Fruit fly (Drosophila melanogaster) whole organism, adult: Measurements from ENCODE around the gene Vajk2.

ENCODE experiments used
- CG11617 ChIP-seq: fragments of 200-800 bp; sonication (Bioruptor generic); optimal IDR thresholded peaks from 2 replicates; lab custom pipeline; 2017; ENCODE audit warnings: mild to moderate bottlenecking, missing biosample characterization, missing genetic modification reagents, missing genetic modification characterization
- CG12768 ChIP-seq: fragments of 200-800 bp; sonication (Bioruptor generic); optimal IDR thresholded peaks from 2 replicates; lab custom pipeline; 2017; ENCODE audit warnings: missing biosample characterization, missing genetic modification characterization, mild to moderate bottlenecking, moderate library complexity, missing genetic modification reagents
- CG14711 ChIP-seq: fragments of 200-800 bp; sonication (Bioruptor generic); optimal IDR thresholded peaks from 2 replicates; lab custom pipeline; 2018; ENCODE audit warnings: missing biosample characterization, mild to moderate bottlenecking, missing genetic modification characterization, moderate library complexity
- CG1620 ChIP-seq: fragments of 200-800 bp; sonication (Bioruptor generic); optimal IDR thresholded peaks from 2 replicates; lab custom pipeline; 2016; ENCODE audit warnings: missing biosample characterization, missing genetic modification characterization
- CG33017 ChIP-seq: fragments of 200-800 bp; sonication (Bioruptor generic); optimal IDR thresholded peaks from 2 replicates; lab custom pipeline; 2018; ENCODE audit warnings: missing biosample characterization, mild to moderate bottlenecking, missing genetic modification characterization, moderate library complexity
- CG5204 ChIP-seq: fragments of 200-800 bp; sonication (Bioruptor generic); optimal IDR thresholded peaks from 2 replicates; lab custom pipeline; 2016; ENCODE audit warnings: missing biosample characterization, missing genetic modification characterization
- CG7045 ChIP-seq: fragments of 200-800 bp; sonication (Bioruptor generic); optimal IDR thresholded peaks from 2 replicates; lab custom pipeline; 2017; ENCODE audit warnings: missing biosample characterization, mild to moderate bottlenecking, missing genetic modification characterization
- CG7101 ChIP-seq: fragments of 200-800 bp; sonication (Bioruptor generic); optimal IDR thresholded peaks from 2 replicates; lab custom pipeline; 2018; ENCODE audit warnings: missing biosample characterization, mild to moderate bottlenecking, missing genetic modification characterization, moderate library complexity
- Clk ChIP-seq: fragments of 200-800 bp; sonication (Bioruptor generic); optimal IDR thresholded peaks from 2 replicates; lab custom pipeline; 2017; ENCODE audit warnings: missing biosample characterization, missing genetic modification characterization
- Crg-1 ChIP-seq: fragments of 200-800 bp; sonication (Bioruptor generic); optimal IDR thresholded peaks from 2 replicates; lab custom pipeline; 2016; ENCODE audit warnings: missing biosample characterization, missing genetic modification characterization
- Hr96 ChIP-seq: fragments of 200-800 bp; sonication (Bioruptor generic); optimal IDR thresholded peaks from 2 replicates; lab custom pipeline; 2016; ENCODE audit warnings: missing biosample characterization, missing genetic modification characterization
- Mnt ChIP-seq: fragments of 200-800 bp; sonication (Bioruptor generic); optimal IDR thresholded peaks from 2 replicates; lab custom pipeline; 2016; ENCODE audit warnings: missing biosample characterization, mild to moderate bottlenecking, missing genetic modification characterization
- bab1 ChIP-seq: fragments of 200-800 bp; sonication (Bioruptor generic); optimal IDR thresholded peaks from 3 replicates; lab custom pipeline; 2019; ENCODE audit warnings: missing biosample characterization, mild to moderate bottlenecking, missing genetic modification characterization, moderate library complexity
- cic ChIP-seq: fragments of 200-800 bp; sonication (Bioruptor generic); optimal IDR thresholded peaks from 2 replicates; lab custom pipeline; 2017; ENCODE audit warnings: missing biosample characterization, mild to moderate bottlenecking, missing genetic modification characterization, moderate library complexity
- cnc ChIP-seq, 2 experiments: fragments of >200 bp; optimal IDR thresholded peaks; 2 replicates each; lab custom pipeline; 2017
- kay ChIP-seq: fragments of 200-800 bp; sonication (Bioruptor generic); peaks from one replicate; lab custom pipeline; 2016; ENCODE audit warnings: missing biosample characterization, missing genetic modification characterization, borderline replicate concordance
- ovo ChIP-seq: fragments of 200-800 bp; sonication (Bioruptor generic); optimal IDR thresholded peaks from 2 replicates; lab custom pipeline; 2016; ENCODE audit warnings: missing biosample characterization, missing genetic modification characterization
- pad ChIP-seq: fragments of 200-800 bp; sonication (Bioruptor generic); optimal IDR thresholded peaks from 3 replicates; lab custom pipeline; 2017; ENCODE audit warnings: missing biosample characterization, missing genetic modification characterization, mild to moderate bottlenecking, moderate library complexity, missing genetic modification reagents
- tj ChIP-seq: fragments of 200-800 bp; sonication (Bioruptor generic); optimal IDR thresholded peaks from 3 replicates; lab custom pipeline; 2017; ENCODE audit warnings: missing biosample characterization, mild to moderate bottlenecking, missing genetic modification characterization, moderate library complexity
- toe ChIP-seq: fragments of 200-800 bp; sonication (Bioruptor generic); optimal IDR thresholded peaks from 2 replicates; lab custom pipeline; 2016; ENCODE audit warnings: missing biosample characterization, missing genetic modification characterization

The Vajk2 gene

dm6 chr2L:13911783-13912182 lies 22.7 kb downstream of the Vajk2 start, which contains the start of gene Acyp:
Gene Acyp (plus strand): TSS chr2L:13912083.
- TF ChIP-seq bab1 (no peak), tj (GFP tag; lab: Kevin White, UChicago) (no peak), kay (no peak), Mnt (no peak), Hr96 (GFP tag; lab: Kevin White, UChicago) (no peak), CG14711 (tag; lab: Kevin White, UChicago) (no peak), CG33017 (tag; lab: Kevin White, UChicago) (no peak), CG12768 (GFP tag; lab: Kevin White, UChicago) (no peak), CG11617 (no peak), pad (GFP tag; lab: Kevin White, UChicago) (no peak), cnc (optimal IDR thresholded peaks at IDR 0.05; lab: Kevin White, UChicago) (no peak), CG1620 (GFP tag; lab: Kevin White, UChicago) (no peak), cic (no peak), toe (GFP tag; lab: Kevin White, UChicago) (no peak)

DNA sequence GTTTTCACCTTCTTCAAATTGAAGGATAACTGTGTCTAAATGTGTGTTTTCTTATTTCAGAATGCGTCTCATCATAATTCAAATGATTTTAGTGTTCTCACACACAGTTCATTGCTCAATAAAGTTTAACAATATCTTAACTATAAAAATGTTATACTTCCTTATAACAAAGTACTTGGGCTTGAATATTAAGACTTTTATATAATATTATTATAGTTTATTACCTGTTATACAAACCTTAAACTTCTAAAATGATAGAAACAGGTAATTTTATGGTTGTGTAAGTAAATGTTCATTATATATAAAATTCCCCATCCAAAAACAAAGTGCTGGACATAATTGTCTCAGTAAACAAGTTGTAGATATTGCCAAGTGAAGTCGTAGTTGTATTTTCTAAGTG lies 25.5 kb downstream of the Vajk2 start, which contains the start of gene Ance-2:
TSS of gene Ance-2 (plus strand) at position 301 of the 400 bp plus-strand sequence.
- TF ChIP-seq pad (GFP tag; lab: Kevin White, UChicago) (no peak), cic (no peak), CG11617 (no peak), ovo (GFP tag; lab: Kevin White, UChicago) (no peak), cnc (optimal IDR thresholded peaks at IDR 0.05; lab: Kevin White, UChicago) (no peak), toe (GFP tag; lab: Kevin White, UChicago) (no peak), Hr96 (GFP tag; lab: Kevin White, UChicago) (no peak), Crg-1 (GFP tag; lab: Kevin White, UChicago) (no peak), bab1 (no peak)

DNA sequence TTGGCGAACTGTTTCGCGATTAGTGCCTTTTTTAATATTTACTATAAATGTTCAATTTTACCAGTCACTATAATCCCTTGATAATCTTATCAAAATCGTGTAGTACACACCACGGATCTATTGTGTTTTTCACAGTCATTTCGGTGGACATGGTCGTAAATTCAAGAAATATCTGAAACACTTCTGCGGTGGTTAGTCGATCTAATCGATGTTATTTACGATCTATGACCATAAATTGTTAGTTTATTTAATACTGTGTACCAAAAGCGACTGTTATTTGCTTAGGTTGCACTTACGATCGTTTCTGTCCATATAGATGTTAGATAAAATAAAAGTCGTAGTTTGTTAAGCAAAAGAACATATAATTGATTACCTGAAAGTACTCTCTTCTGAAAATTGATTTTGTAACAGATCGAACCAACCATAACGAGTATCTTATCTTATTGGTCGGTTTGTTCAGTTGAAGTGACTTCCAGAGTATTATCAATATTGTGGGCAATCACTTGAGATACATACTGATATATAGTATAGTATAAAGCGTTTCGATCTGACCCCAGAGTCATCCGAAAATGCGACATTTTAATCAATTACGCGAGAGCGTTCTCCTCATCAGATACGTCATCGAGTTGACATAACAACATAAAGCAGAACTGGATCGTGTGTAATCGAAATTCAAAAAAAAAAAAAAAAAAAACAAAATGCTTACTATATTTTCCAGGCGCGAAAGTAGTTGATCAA lies 28.5 kb downstream of the Vajk2 start:
- TF ChIP-seq CG12768 (GFP tag; lab: Kevin White, UChicago) (peak; percentile 4), cic (peak; percentile 65), bab1 (no peak)

DNA sequence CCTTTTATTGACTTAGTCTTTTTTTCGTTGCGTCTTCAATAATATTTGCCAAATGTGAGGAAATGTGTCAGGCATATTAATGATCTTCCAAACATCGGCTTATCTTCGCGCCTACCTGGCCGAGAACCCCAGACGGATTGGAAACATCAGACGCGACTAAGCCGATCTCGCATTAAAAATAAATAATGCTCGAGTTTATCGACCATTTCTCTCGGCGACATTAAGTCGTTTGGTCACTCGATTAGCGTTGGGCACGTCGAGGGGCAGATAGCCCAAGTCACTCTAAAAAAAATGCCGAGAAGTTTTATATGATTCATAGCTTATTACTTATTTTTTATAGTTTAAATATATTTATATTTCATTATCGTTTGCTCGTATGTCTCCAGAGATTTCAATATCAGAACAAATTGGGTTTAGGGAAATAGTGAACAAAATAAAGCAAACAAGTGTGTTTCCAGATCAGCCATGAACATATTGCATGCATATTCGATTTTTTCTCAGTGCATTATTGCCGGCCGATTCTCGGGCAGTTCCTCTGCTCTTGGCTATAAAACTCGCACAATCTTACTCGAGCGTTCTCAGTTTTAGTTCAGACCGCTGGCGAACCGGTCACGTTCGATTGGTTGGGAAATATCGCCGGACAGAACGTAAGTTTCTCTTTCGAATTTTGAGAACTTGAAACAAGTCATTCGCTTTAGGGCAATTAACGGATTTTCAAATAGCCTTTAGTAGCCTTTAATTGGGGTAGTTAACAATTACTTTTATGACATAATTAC lies 29.2 kb downstream of the Vajk2 start, which contains the start of gene Ance:
TSS of gene Ance (plus strand) at position 574 of the 776 bp plus-strand sequence.
- TF ChIP-seq CG12768 (GFP tag; lab: Kevin White, UChicago) = peak; percentile 9
- peak; percentile 90 for TF ChIP-seq kay
- TF ChIP-seq CG14711 (tag; lab: Kevin White, UChicago) = no peak
- no peak for TF ChIP-seq cnc (optimal IDR thresholded peaks at IDR 0.05; lab: Kevin White, UChicago)
- no peak for TF ChIP-seq tj (GFP tag; lab: Kevin White, UChicago)
- no peak for TF ChIP-seq CG1620 (GFP tag; lab: Kevin White, UChicago)
- TF ChIP-seq ovo (GFP tag; lab: Kevin White, UChicago) = no peak
- TF ChIP-seq Hr96 (GFP tag; lab: Kevin White, UChicago) = peak; percentile 36
- no peak for TF ChIP-seq CG5204 (GFP tag; lab: Kevin White, UChicago)
- TF ChIP-seq Crg-1 (GFP tag; lab: Kevin White, UChicago) = no peak
- peak; percentile 74 for TF ChIP-seq cic
- no peak for TF ChIP-seq Mnt
- TF ChIP-seq CG7045 (GFP tag; lab: Kevin White, UChicago) = peak; percentile 48
- TF ChIP-seq CG7101 (tag; lab: Kevin White, UChicago) = no peak
- TF ChIP-seq bab1 = peak; percentile 18
- peak; percentile 15 for TF ChIP-seq CG33017 (tag; lab: Kevin White, UChicago)
- TF ChIP-seq CG11617 = peak; percentile 52
- TF ChIP-seq toe (GFP tag; lab: Kevin White, UChicago) = no peak

DNA sequence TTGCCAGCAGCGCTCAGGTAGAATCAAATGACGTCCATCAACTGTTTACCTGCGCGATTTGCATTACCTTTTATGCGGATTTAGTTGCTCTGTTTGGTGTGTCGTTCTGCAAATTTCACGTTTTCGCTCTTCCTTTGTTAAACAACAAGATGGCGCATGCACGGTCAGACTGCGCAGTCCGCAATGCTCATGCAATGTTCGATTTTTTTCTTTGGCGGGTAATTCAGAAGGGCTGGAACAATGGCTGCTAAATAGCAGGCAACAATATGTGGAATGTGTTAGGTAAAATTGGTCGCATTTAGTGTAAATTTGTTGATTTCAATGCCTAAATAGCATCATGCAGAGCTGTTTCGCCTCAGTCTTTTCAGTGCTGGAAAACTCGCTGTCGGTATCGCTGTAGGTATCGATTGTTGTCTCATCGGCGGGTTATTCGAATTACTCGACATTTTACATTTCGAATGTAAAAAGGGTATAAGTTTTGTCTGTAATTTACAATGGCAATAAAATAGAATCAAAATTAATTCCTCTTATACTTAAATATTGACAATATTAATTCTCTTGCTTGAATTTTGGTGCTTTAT lies 30.1 kb downstream of the Vajk2 start, which contains the start of gene Smg5:
TSS of gene Smg5 (minus strand) at position 331 of the 581 bp plus-strand sequence.
- TF ChIP-seq Hr96 (GFP tag; lab: Kevin White, UChicago) = peak; percentile 92
- TF ChIP-seq ovo (GFP tag; lab: Kevin White, UChicago) = peak; percentile 78
- TF ChIP-seq bab1 = peak; percentile 99
- no peak for TF ChIP-seq CG5204 (GFP tag; lab: Kevin White, UChicago)
- TF ChIP-seq Clk (GFP tag; lab: Kevin White, UChicago) = peak; percentile 87
- TF ChIP-seq CG33017 (tag; lab: Kevin White, UChicago) = peak; percentile 28
- TF ChIP-seq CG7045 (GFP tag; lab: Kevin White, UChicago) = peak; percentile 85
- TF ChIP-seq tj (GFP tag; lab: Kevin White, UChicago) = peak; percentile 82
- TF ChIP-seq CG12768 (GFP tag; lab: Kevin White, UChicago) = peak; percentile 61
- TF ChIP-seq pad (GFP tag; lab: Kevin White, UChicago) = peak; percentile 60
- TF ChIP-seq Mnt = peak; percentile 86
- TF ChIP-seq Crg-1 (GFP tag; lab: Kevin White, UChicago) = peak; percentile 71
- TF ChIP-seq CG11617 = peak; percentile 95
- TF ChIP-seq CG14711 (tag; lab: Kevin White, UChicago) = peak; percentile 50
- no peak for TF ChIP-seq cnc (optimal IDR thresholded peaks at IDR 0.05; lab: Kevin White, UChicago)
- no peak for TF ChIP-seq kay
- peak; percentile 93 for TF ChIP-seq CG1620 (GFP tag; lab: Kevin White, UChicago)
- peak; percentile 54 for TF ChIP-seq CG7101 (tag; lab: Kevin White, UChicago)
- TF ChIP-seq cic = peak; percentile 54
- TF ChIP-seq toe (GFP tag; lab: Kevin White, UChicago) = no peak
